Worm (Caenorhabditis elegans): Measurements from ENCODE around the gene zig-11.

zig-11 gene

DNA sequence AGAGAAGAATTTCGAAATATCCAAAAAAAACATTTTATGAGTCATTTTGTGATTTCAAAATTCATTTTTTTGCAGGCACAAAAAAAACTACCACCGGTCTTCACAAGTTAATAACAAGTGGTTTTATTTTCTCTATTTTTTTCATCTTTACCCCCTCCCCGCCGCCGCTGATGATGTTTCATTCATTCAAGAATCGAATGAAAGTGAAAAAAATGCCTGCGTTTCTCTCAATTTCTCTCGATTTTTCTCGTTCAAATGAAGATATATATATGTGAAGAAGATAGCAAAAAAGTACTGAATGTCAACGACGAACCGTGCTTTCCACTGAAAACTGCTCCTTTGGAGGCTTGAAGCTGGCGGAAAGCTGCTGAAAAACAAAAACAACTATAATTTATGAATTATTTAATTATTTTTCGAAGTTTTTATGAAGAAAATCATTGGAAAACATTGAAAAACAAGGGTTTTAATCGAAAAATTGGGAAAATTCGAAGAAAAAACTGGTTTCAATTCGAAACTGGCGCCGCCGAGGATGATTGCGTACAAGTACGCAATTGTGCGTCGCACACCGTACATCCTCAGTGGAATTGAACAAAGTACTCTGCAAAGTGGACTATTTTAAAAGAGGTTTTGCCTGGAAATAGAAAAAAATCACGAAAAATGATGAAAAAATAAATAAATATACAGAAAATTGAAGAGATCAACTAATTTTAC is at the start of gene zig-11:
Gene zig-11 (minus strand): TSS at position 373 of the 711 bp plus-strand sequence.
- TF ChIP-seq zip-8 (tag; optimal IDR thresholded peaks at IDR 0.05): no peak
- TF ChIP-seq ztf-11 (tag; optimal IDR thresholded peaks at IDR 0.05): no peak
- peak; percentile 85 for TF ChIP-seq lsy-2 (tag; optimal IDR thresholded peaks at IDR 0.05)

DNA sequence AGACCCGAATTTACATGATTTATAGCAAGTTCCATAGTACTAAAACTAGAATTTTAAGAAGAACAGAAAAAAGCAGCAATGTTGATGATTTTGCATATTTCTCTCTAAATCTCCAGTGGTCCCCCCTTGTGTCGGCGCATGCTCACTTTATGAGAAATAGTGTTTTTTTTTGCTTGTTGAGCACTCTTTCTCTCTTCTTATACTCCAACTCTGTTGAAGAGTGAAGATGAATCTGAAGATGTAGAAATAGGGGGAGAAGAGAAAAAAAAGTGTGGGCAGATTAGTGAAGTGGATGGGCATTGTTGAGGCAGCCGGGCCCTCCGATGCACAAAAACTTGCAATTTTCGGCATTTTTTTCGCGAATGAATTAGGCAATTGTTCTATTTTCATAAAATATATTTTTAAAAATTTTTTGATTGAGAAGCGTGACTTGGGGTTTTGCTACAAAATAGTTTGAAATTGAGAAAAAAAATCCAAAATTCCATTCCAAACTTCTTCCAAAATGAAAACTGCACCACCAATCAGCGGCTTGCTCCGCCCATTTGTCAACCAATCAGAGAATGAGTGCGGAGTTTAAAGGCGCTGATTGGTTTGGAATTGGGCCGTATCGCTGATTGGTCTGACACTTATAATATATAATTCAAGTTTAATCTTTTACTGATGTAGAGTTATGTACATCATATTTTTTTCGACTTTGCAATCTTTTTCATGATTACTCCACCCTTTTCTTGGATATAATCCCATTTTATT is 47.9 kb upstream of the zig-11 start:
- TF ChIP-seq ceh-83 (GFP tag; optimal IDR thresholded peaks at IDR 0.05) (no peak), mls-2 (tag; optimal IDR thresholded peaks at IDR 0.05) (no peak), lin-13 (tag; optimal IDR thresholded peaks at IDR 0.05) (no peak), ztf-11 (tag; optimal IDR thresholded peaks at IDR 0.05) (no peak), lsy-2 (tag; optimal IDR thresholded peaks at IDR 0.05) (no peak), sem-2 (GFP tag; optimal IDR thresholded peaks at IDR 0.05) (no peak), elt-3 (tag; optimal IDR thresholded peaks at IDR 0.05) (no peak), zip-8 (tag; optimal IDR thresholded peaks at IDR 0.05) (no peak)

DNA sequence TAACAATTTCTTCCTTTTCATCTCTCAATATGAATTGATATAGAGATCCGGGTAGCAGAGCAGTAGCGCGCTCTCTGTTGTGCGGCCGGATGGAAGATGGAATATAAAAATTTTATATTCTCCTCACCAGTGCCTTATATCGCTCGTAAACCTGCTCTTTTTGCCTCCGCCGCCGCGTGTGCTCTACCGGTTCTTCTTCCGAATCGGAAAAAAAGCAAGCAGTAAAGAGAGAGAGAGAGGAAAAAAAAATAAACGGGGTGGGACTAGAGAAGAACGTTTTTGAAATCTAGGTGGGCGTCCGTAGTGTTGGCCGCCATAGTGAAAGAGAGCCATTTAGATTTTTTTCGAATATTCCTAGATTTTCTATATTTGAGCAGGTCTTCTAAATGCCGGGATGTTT is 45.2 kb upstream of the zig-11 start, which contains the start of gene glb-25:
Gene glb-25 (plus strand): TSS at position 301 of the 400 bp plus-strand sequence.
- TF ChIP-seq drap-1 (GFP tag; optimal IDR thresholded peaks at IDR 0.05) (no peak), ztf-11 (tag; optimal IDR thresholded peaks at IDR 0.05) (no peak), ham-2 (GFP tag; optimal IDR thresholded peaks at IDR 0.05) (no peak), ces-1 (GFP tag; optimal IDR thresholded peaks at IDR 0.05) (no peak), sptf-1 (tag; optimal IDR thresholded peaks at IDR 0.05) (no peak), nhr-237 (tag; optimal IDR thresholded peaks at IDR 0.05) (no peak)

DNA sequence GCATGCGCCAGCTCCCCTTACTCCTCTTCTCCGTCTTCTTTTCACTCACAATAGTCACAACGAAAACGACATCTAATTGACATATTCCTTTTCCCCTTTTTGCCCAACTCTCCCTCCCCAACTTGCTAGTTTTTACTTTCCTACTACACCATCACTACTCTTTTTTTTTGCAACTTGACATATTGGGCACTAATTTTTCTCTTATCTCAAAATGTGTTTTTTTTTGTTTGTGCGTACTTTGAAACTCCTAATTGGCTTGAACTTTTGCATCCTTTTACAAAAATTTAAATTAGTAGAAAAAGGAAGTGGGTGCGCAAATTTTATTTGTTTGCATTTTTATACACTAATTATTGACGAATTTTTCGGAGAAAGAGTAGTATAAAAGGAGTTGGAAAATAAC is 42.8 kb upstream of the zig-11 start:
- TF ChIP-seq elt-1 (tag; optimal IDR thresholded peaks at IDR 0.05; ENCODE audit: borderline replicate concordance, insufficient read depth) (no peak), mep-1 (tag; optimal IDR thresholded peaks at IDR 0.05) (no peak), elt-3 (tag; optimal IDR thresholded peaks at IDR 0.05) (no peak), nhr-76 (tag; optimal IDR thresholded peaks at IDR 0.05) (no peak), sptf-1 (tag; optimal IDR thresholded peaks at IDR 0.05) (no peak), zip-8 (tag; optimal IDR thresholded peaks at IDR 0.05) (no peak), ces-1 (GFP tag; optimal IDR thresholded peaks at IDR 0.05) (no peak), ceh-39 (tag; optimal IDR thresholded peaks at IDR 0.05) (no peak), unc-62 (GFP tag; optimal IDR thresholded peaks at IDR 0.05) (no peak), lsy-2 (tag; optimal IDR thresholded peaks at IDR 0.05) (no peak), lin-32 (GFP tag; optimal IDR thresholded peaks at IDR 0.05) (no peak), blmp-1 (tag; optimal IDR thresholded peaks at IDR 0.05) (no peak)

DNA sequence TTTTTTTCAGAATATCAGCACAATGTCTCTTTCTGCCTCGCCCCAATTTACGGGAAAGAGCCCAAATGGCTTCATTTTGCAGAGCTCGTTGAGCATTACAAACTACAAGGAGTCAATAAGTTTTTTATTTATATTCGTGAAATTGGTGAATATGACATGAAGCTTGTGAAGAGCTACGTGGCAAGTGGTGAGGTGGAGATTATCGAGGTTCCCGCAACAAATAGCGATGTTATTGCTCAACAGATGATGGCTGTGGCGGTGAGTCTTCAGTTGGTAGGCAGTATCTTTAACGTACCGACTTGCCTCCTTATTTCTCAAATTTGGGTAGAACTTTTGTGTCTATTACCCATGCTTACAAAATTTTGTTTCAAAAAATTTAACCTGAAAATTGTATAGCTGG is 35.7 kb upstream of the zig-11 start:
- TF ChIP-seq ceh-39 (tag; optimal IDR thresholded peaks at IDR 0.05): no peak
- no peak for TF ChIP-seq tbx-8 (GFP tag; optimal IDR thresholded peaks at IDR 0.05)
- TF ChIP-seq lin-32 (GFP tag; optimal IDR thresholded peaks at IDR 0.05): no peak
- no peak for TF ChIP-seq pha-4 (tag; optimal IDR thresholded peaks at IDR 0.05)
- no peak for TF ChIP-seq nhr-237 (tag; optimal IDR thresholded peaks at IDR 0.05)
- no peak for TF ChIP-seq lsy-2 (tag; optimal IDR thresholded peaks at IDR 0.05)
- no peak for TF ChIP-seq mls-2 (tag; optimal IDR thresholded peaks at IDR 0.05)
- TF ChIP-seq zip-8 (tag; optimal IDR thresholded peaks at IDR 0.05): no peak
- no peak for TF ChIP-seq hlh-1 (tag; optimal IDR thresholded peaks at IDR 0.05)
- no peak for TF ChIP-seq bed-3 (GFP tag; optimal IDR thresholded peaks at IDR 0.05)
- TF ChIP-seq nhr-12 (tag; optimal IDR thresholded peaks at IDR 0.05): no peak
- TF ChIP-seq sptf-1 (tag; optimal IDR thresholded peaks at IDR 0.05): no peak
- TF ChIP-seq ztf-11 (tag; optimal IDR thresholded peaks at IDR 0.05): no peak
- TF ChIP-seq ces-1 (GFP tag; optimal IDR thresholded peaks at IDR 0.05): no peak
- TF ChIP-seq unc-39 (tag; optimal IDR thresholded peaks at IDR 0.05): no peak
- no peak for TF ChIP-seq snpc-4 (tag; optimal IDR thresholded peaks at IDR 0.05)
- TF ChIP-seq sem-2 (GFP tag; optimal IDR thresholded peaks at IDR 0.05): no peak
- no peak for TF ChIP-seq lin-13 (tag; optimal IDR thresholded peaks at IDR 0.05)

DNA sequence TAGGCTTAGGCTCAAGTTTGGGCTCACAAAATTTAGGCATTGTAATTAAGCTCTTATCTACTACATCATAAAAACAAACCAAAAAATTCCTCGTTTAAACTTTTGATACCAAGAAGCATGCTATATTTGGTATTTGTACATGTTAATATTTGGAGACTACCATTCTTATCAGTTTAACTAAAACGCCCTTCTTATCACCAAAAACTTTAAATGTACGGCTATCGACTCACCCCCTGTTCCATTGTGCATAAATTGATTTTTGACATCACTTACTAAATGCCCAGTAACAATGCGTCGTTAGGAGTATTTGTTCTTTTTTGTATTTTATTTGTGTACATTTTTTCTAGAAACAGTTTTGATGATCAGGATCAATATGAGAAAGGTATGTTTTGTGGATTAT is 34.3 kb upstream of the zig-11 start, which contains the start of gene T06A1.5:
Gene T06A1.5 (plus strand): TSS at position 209 of the 400 bp plus-strand sequence.
- TF ChIP-seq bed-3 (GFP tag; optimal IDR thresholded peaks at IDR 0.05): no peak

Data from whole organism, mixed stage, embryonic.